Fruit fly (Drosophila melanogaster) whole organism, prepupa: ENCODE results near the gene Mms19.
A peak's percentile ranks its signal among the peaks of the same experiment; 100 is the strongest.

Experiments used
- Blimp-1 ChIP-seq: fragments of 200-800 bp; sonication (Bioruptor generic); optimal IDR thresholded peaks from 3 replicates; lab custom pipeline; 2017; ENCODE audit warnings: missing biosample characterization, missing genetic modification characterization, mild to moderate bottlenecking, moderate library complexity, missing genetic modification reagents
- CG10631 ChIP-seq: fragments of 200-800 bp; sonication (Bioruptor generic); optimal IDR thresholded peaks from 2 replicates; lab custom pipeline; 2016; ENCODE audit warnings: missing biosample characterization, missing genetic modification characterization
- CG11294 ChIP-seq: fragments of 200-800 bp; sonication (Bioruptor generic); IDR thresholded peaks from 2 replicates; pipeline ENCODE4 v1.3.6; 2022; ENCODE audit warnings: missing biosample characterization, missing genetic modification characterization
- CG11902 ChIP-seq: fragments of 200-800 bp; sonication (Bioruptor generic); optimal IDR thresholded peaks from 3 replicates; lab custom pipeline; 2016; ENCODE audit warnings: missing biosample characterization, missing genetic modification characterization
- CG15336 ChIP-seq: fragments of 200-800 bp; sonication (Bioruptor generic); IDR thresholded peaks from 2 replicates; pipeline ENCODE4 v1.3.6; 2022; ENCODE audit warnings: missing biosample characterization, missing genetic modification characterization
- CG1621 ChIP-seq: fragments of 200-800 bp; sonication (Bioruptor generic); optimal IDR thresholded peaks from 3 replicates; lab custom pipeline; 2018; ENCODE audit warnings: missing biosample characterization, mild to moderate bottlenecking, missing genetic modification characterization
- CG16779 ChIP-seq: fragments of 200-800 bp; sonication (Bioruptor generic); optimal IDR thresholded peaks from 3 replicates; lab custom pipeline; 2017; ENCODE audit warnings: missing biosample characterization, mild to moderate bottlenecking, missing genetic modification characterization
- CG3032 ChIP-seq: fragments of 200-800 bp; optimal IDR thresholded peaks from 2 replicates; lab custom pipeline; 2019; ENCODE audit warnings: missing biosample characterization, mild to moderate bottlenecking, missing genetic modification characterization, moderate library complexity
- CG32006 ChIP-seq: fragments of 200-800 bp; sonication (Bioruptor generic); optimal IDR thresholded peaks from 3 replicates; lab custom pipeline; 2017; ENCODE audit warnings: missing biosample characterization, mild to moderate bottlenecking, missing genetic modification characterization
- CG34406 ChIP-seq: fragments of 200-800 bp; sonication (Bioruptor generic); optimal IDR thresholded peaks from 3 replicates; lab custom pipeline; 2016; ENCODE audit warnings: missing biosample characterization, missing genetic modification characterization
- CG3919 ChIP-seq: fragments of 200-800 bp; sonication (Bioruptor generic); optimal IDR thresholded peaks from 3 replicates; lab custom pipeline; 2016; ENCODE audit warnings: missing biosample characterization, missing genetic modification characterization
- CG6163 ChIP-seq: fragments of 200-800 bp; sonication (Bioruptor generic); IDR thresholded peaks from 3 replicates; pipeline ENCODE4 v1.3.6; 2022; ENCODE audit warnings: missing biosample characterization, missing genetic modification characterization
- CG6792 ChIP-seq: fragments of 200-800 bp; sonication (Bioruptor generic); optimal IDR thresholded peaks from 3 replicates; lab custom pipeline; 2016; ENCODE audit warnings: missing biosample characterization, missing genetic modification characterization
- CG6808 ChIP-seq: fragments of 200-800 bp; sonication (Bioruptor generic); optimal IDR thresholded peaks from 3 replicates; lab custom pipeline; 2017; ENCODE audit warnings: missing biosample characterization, missing genetic modification characterization, mild to moderate bottlenecking, moderate library complexity, missing genetic modification reagents
- CG6854 ChIP-seq: fragments of 200-800 bp; sonication (Bioruptor generic); optimal IDR thresholded peaks from 2 replicates; lab custom pipeline; 2017; ENCODE audit warnings: missing biosample characterization, mild to moderate bottlenecking, missing genetic modification characterization
- Eip75B ChIP-seq: fragments of 200-800 bp; sonication (Bioruptor generic); optimal IDR thresholded peaks from 3 replicates; lab custom pipeline; 2016; ENCODE audit warnings: missing biosample characterization, missing genetic modification characterization
- Eip78C ChIP-seq: fragments of 200-800 bp; sonication (Bioruptor generic); peaks from one replicate; lab custom pipeline; 2016; ENCODE audit warnings: missing biosample characterization, missing genetic modification characterization
- Hr38 ChIP-seq: sonication (Bioruptor generic); optimal IDR thresholded peaks from 2 replicates; lab custom pipeline; 2016; ENCODE audit warnings: missing biosample characterization, missing genetic modification characterization
- Met ChIP-seq: fragments of 200-800 bp; sonication (Bioruptor generic); optimal IDR thresholded peaks from 3 replicates; lab custom pipeline; 2016; ENCODE audit warnings: missing biosample characterization, missing genetic modification characterization
- Smox ChIP-seq: fragments of 200-800 bp; sonication (Bioruptor generic); optimal IDR thresholded peaks from 3 replicates; lab custom pipeline; 2016; ENCODE audit warnings: missing biosample characterization, missing genetic modification characterization
- Sox102F ChIP-seq: fragments of 200-800 bp; sonication (Bioruptor generic); optimal IDR thresholded peaks from 2 replicates; lab custom pipeline; 2016; ENCODE audit warnings: missing biosample characterization, mild to moderate bottlenecking, missing genetic modification characterization
- Sox14 ChIP-seq: fragments of 200-800 bp; sonication (Bioruptor generic); optimal IDR thresholded peaks from 3 replicates; lab custom pipeline; 2016; ENCODE audit warnings: missing biosample characterization, missing genetic modification characterization
- cyc ChIP-seq: fragments of 200-800 bp; sonication (Bioruptor generic); optimal IDR thresholded peaks from 3 replicates; lab custom pipeline; 2016; ENCODE audit warnings: missing biosample characterization, missing genetic modification characterization
- dsx ChIP-seq: fragments of 200-800 bp; optimal IDR thresholded peaks from 3 replicates; lab custom pipeline; 2019; ENCODE audit warnings: missing biosample characterization, mild to moderate bottlenecking, missing genetic modification characterization, moderate library complexity; ENCODE audit not compliant: poor library complexity, severe bottlenecking
- eg ChIP-seq: fragments of 200-800 bp; sonication (Bioruptor generic); IDR thresholded peaks from 3 replicates; pipeline ENCODE4 v1.3.6; 2022; ENCODE audit warnings: missing biosample characterization, missing genetic modification characterization
- esn ChIP-seq: fragments of 200-800 bp; sonication (Bioruptor generic); optimal IDR thresholded peaks from 2 replicates; lab custom pipeline; 2016; ENCODE audit warnings: missing biosample characterization, mild to moderate bottlenecking, missing genetic modification characterization, moderate library complexity
- fd59A ChIP-seq: fragments of 200-800 bp; sonication (Bioruptor generic); optimal IDR thresholded peaks from 2 replicates; lab custom pipeline; 2017; ENCODE audit warnings: missing biosample characterization, mild to moderate bottlenecking, missing genetic modification characterization, missing genetic modification reagents
- fkh ChIP-seq: fragments of 200-800 bp; sonication (Bioruptor generic); optimal IDR thresholded peaks from 3 replicates; lab custom pipeline; 2017; ENCODE audit warnings: missing biosample characterization, mild to moderate bottlenecking, missing genetic modification characterization, moderate library complexity
- lz ChIP-seq: fragments of 200-800 bp; sonication (Bioruptor generic); optimal IDR thresholded peaks from 3 replicates; lab custom pipeline; 2016; ENCODE audit warnings: missing biosample characterization, missing genetic modification characterization
- net ChIP-seq: fragments of 200-800 bp; sonication (Bioruptor generic); optimal IDR thresholded peaks from 3 replicates; lab custom pipeline; 2016; ENCODE audit warnings: missing biosample characterization, missing genetic modification characterization
- spab ChIP-seq: fragments of 200-800 bp; sonication (Bioruptor generic); optimal IDR thresholded peaks from 2 replicates; lab custom pipeline; 2017; ENCODE audit warnings: missing biosample characterization, mild to moderate bottlenecking, missing genetic modification characterization, missing genetic modification reagents
- ss ChIP-seq, 2 experiments: fragments of 200-800 bp; sonication (Bioruptor generic); optimal IDR thresholded peaks; 2 replicates in 1 of 2; 3 replicates in 1 of 2; lab custom pipeline; 2017 to 2018; ENCODE audit warnings: mild to moderate bottlenecking in 2 of 2, missing biosample characterization in 2 of 2, missing genetic modification characterization in 2 of 2, moderate library complexity in 1 of 2
- svp ChIP-seq: fragments of 200-800 bp; sonication (Bioruptor generic); peaks from one replicate; lab custom pipeline; 2016; ENCODE audit warnings: missing biosample characterization, missing genetic modification characterization
- topi ChIP-seq: fragments of 200-800 bp; sonication (Bioruptor generic); optimal IDR thresholded peaks from 3 replicates; lab custom pipeline; 2016; ENCODE audit warnings: missing biosample characterization, missing genetic modification characterization
- vri ChIP-seq: fragments of 200-800 bp; sonication (Bioruptor generic); optimal IDR thresholded peaks from 3 replicates; lab custom pipeline; 2016; ENCODE audit warnings: missing biosample characterization, mild to moderate bottlenecking, missing genetic modification characterization

Gene Mms19

DNA sequence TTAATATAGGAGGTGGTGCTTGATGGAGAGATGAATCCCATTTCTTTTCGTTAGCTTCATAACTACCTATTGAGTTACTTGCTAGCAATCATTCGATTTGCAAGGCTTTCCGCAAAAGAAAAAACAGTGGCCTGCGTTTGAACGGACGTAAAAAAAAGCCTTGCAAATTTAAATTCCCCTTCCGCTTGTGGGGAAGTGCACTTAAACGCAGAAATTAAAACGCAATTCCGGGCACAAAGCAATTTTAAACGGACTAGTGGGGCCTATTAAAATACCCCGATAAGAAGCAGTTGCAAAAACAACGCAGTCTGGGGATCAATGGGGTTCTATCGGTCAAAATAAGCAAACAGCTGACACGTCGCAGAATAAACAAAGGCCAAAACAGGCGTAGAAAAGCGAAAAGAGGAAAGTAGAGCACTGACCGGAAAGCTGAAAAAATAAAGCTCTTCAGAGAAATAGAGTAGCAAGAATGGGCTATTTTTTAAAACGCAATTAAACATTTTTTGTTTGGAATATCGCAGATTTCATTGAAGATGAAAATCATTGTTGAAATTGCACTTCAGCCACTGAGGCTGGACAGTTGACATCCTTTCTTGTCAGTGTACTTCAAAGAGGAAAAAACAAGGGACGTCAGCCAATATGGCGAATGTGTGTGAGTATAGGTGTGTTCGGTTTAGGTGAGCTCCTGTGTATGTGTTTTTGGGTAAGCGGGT, 18.3 kb downstream of the Mms19 start (continued):
- TF ChIP-seq CG3919 (GFP tag; lab: Kevin White, UChicago) = peak; percentile 78
- peak; percentile 57 for TF ChIP-seq CG6792 (GFP tag; lab: Kevin White, UChicago)
- TF ChIP-seq CG16779 = peak; percentile 43
- TF ChIP-seq Met (GFP tag; lab: Kevin White, UChicago) = peak; percentile 61
- TF ChIP-seq vri = peak; percentile 54
- TF ChIP-seq svp = peak; percentile 82
- peak; percentile 33 for TF ChIP-seq CG34406 (GFP tag; lab: Kevin White, UChicago)
- TF ChIP-seq CG10631 (GFP tag; lab: Kevin White, UChicago) = peak; percentile 68
- no peak for TF ChIP-seq Hr38 (GFP tag; lab: Kevin White, UChicago)
- peak; percentile 66 for TF ChIP-seq cyc
- TF ChIP-seq, all 60 proteins: peak for 55

DNA sequence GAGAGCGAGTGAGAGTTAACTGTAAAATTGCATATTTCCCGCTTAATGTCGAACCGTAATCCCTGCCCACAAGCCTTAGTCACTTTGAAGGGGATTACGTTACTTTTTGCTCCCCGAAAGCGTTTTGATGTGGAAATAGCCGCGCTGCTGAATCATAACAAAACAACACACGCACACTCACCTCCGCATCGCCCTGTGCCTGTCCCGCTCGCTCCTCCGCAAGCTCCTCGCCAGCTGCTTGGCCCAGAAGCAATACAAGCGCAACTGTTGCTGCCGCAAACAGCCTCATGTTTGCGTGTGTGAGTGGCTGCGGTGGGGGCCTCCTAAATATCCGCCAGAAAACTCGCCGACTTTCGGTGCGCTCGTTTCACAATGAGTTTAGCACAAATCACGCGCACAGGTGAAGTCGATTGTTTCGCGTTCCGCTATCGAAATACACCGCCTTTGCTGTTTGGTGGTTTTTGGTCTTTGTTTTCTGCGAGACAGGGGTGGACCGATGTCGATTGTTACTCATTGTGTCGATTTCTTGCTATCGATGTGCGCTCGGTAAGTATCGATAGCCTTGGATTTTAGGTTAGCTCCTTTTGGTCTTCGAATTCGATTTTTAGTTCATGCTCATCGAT, 19.0 kb downstream of the Mms19 start, which contains the start of gene CtsF:
TSS of gene CtsF (minus strand) at position 503 of the 623 bp plus-strand sequence.
- TF ChIP-seq topi (GFP tag; lab: Kevin White, UChicago) (peak; percentile 9), CG6163 (GFP tag; lab: Robert Waterston, UW) (no peak), CG32006 (GFP tag; lab: Kevin White, UChicago) (no peak), CG6854 (peak; percentile 70), CG15336 (GFP tag; lab: Robert Waterston, UW) (peak; percentile 32; the same call in 1 of the 2 replicates), net (GFP tag; lab: Kevin White, UChicago) (no peak), ss (GFP tag; optimal IDR thresholded peaks at IDR 0.05; lab: Kevin White, UChicago) (peak; percentile 28 to 63), spab (GFP tag; lab: Kevin White, UChicago) (no peak), Met (GFP tag; lab: Kevin White, UChicago) (peak; percentile 5), CG6808 (no peak), vri (peak; percentile 34), eg (GFP tag; lab: Robert Waterston, UW) (0 out of 3 replicates have a peak, but pooled peaks have one; percentile 9), Eip78C (GFP tag; lab: Kevin White, UChicago) (peak; percentile 19), Sox14 (peak; percentile 90), fd59A (GFP tag; lab: Kevin White, UChicago) (no peak), Eip75B (GFP tag; lab: Kevin White, UChicago) (peak; percentile 27), svp (peak; percentile 66), Blimp-1 (GFP tag; lab: Kevin White, UChicago) (peak; percentile 56), lz (GFP tag; lab: Kevin White, UChicago) (peak; percentile 18), esn (GFP tag; lab: Kevin White, UChicago) (peak; percentile 25), Sox102F (GFP tag; lab: Kevin White, UChicago) (peak; percentile 36), Smox (peak; percentile 24), CG3032 (tag; lab: Kevin White, UChicago) (peak; percentile 6), CG1621 (tag; lab: Kevin White, UChicago) (no peak), CG11294 (GFP tag; lab: Robert Waterston, UW) (no peak), dsx (peak; percentile 16), fkh (GFP tag; lab: Kevin White, UChicago) (peak; percentile 29)
- TF ChIP-seq, all 60 proteins: peak for 19

DNA sequence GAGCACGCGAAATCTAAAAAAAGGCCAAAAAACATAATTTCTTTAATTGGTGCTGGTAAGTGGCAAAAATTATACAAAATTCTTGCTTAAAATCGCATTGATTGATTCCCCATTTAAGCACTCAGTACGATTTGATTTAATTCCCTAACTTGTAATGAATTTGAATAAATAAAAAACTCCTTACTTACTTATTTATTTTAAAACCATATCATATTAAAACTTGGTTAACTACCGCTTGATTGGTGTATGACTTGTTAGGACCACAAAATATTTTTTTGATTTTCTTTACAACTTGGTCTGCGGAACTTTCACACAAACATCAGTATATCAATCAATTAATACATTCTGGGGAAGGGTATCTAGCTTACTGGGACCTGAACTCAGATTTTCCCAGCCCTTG, 20.5 kb downstream of the Mms19 start, which contains the start of gene CG1113:
TSS of gene CG1113 (plus strand) at position 301 of the 400 bp plus-strand sequence.
- TF ChIP-seq Eip78C (GFP tag; lab: Kevin White, UChicago) = peak; percentile 46
- no peak for TF ChIP-seq CG11902 (GFP tag; lab: Kevin White, UChicago)
- TF ChIP-seq, all 60 proteins: peak for 1
